Fruit fly (Drosophila melanogaster) whole organism, embryonic: ENCODE data around the gene Cyp6v1.

ENCODE experiments used
- Aef1 ChIP-seq: fragments of 200-800 bp; sonication (Bioruptor generic); IDR thresholded peaks from 3 replicates; pipeline ENCODE4 v1.3.6; 2022; ENCODE audit warnings: missing biosample characterization, missing genetic modification characterization
- Asciz ChIP-seq: fragments of 200-800 bp; sonication (Bioruptor generic); optimal IDR thresholded peaks from 2 replicates; lab custom pipeline; 2017; ENCODE audit warnings: missing biosample characterization, mild to moderate bottlenecking, missing genetic modification characterization, missing genetic modification reagents
- CG10267 ChIP-seq: fragments of 200-800 bp; sonication (Bioruptor generic); optimal IDR thresholded peaks from 2 replicates; lab custom pipeline; 2018; ENCODE audit warnings: missing biosample characterization, mild to moderate bottlenecking, missing genetic modification characterization, moderate library complexity
- CG12155 ChIP-seq: fragments of 200-800 bp; sonication (Bioruptor generic); optimal IDR thresholded peaks from 3 replicates; lab custom pipeline; 2016; ENCODE audit warnings: missing biosample characterization, missing genetic modification characterization
- CG12659 ChIP-seq: fragments of 200-800 bp; sonication (Bioruptor generic); optimal IDR thresholded peaks from 3 replicates; lab custom pipeline; 2017; ENCODE audit warnings: mild to moderate bottlenecking, missing biosample characterization, missing genetic modification reagents, missing genetic modification characterization
- CG14965 ChIP-seq: fragments of 200-800 bp; sonication (Bioruptor generic); optimal IDR thresholded peaks from 2 replicates; lab custom pipeline; 2016; ENCODE audit warnings: missing biosample characterization, missing genetic modification characterization, borderline replicate concordance
- CG15011 ChIP-seq: fragments of 200-800 bp; sonication (Bioruptor generic); optimal IDR thresholded peaks from 3 replicates; lab custom pipeline; 2018; ENCODE audit warnings: missing biosample characterization, mild to moderate bottlenecking, missing genetic modification characterization
- CG1602 ChIP-seq: fragments of 200-800 bp; sonication (Bioruptor generic); optimal IDR thresholded peaks from 3 replicates; lab custom pipeline; 2016; ENCODE audit warnings: missing biosample characterization, missing genetic modification characterization
- CG1792 ChIP-seq: fragments of 200-800 bp; sonication (Bioruptor generic); optimal IDR thresholded peaks from 2 replicates; lab custom pipeline; 2016; ENCODE audit warnings: missing biosample characterization, missing genetic modification characterization
- CG18011 ChIP-seq: fragments of 200-800 bp; sonication (Bioruptor generic); optimal IDR thresholded peaks from 2 replicates; lab custom pipeline; 2017; ENCODE audit warnings: missing biosample characterization, missing genetic modification characterization, mild to moderate bottlenecking, moderate library complexity, missing genotype
- CG2678 ChIP-seq: fragments of 200-800 bp; sonication (Bioruptor generic); optimal IDR thresholded peaks from 3 replicates; lab custom pipeline; 2019; ENCODE audit warnings: missing biosample characterization, mild to moderate bottlenecking, missing genetic modification characterization, moderate library complexity
- CG30403 ChIP-seq: fragments of 200-800 bp; sonication (Bioruptor generic); optimal IDR thresholded peaks from 3 replicates; lab custom pipeline; 2016; ENCODE audit warnings: missing biosample characterization, missing genetic modification characterization
- CG5180 ChIP-seq: fragments of 200-800 bp; sonication (Bioruptor generic); optimal IDR thresholded peaks from 3 replicates; lab custom pipeline; 2017; ENCODE audit warnings: missing biosample characterization, missing genetic modification characterization, mild to moderate bottlenecking, moderate library complexity, missing genetic modification reagents
- CG5245 ChIP-seq: fragments of 200-800 bp; sonication (Bioruptor generic); optimal IDR thresholded peaks from 3 replicates; lab custom pipeline; 2016; ENCODE audit warnings: missing biosample characterization, missing genetic modification characterization
- CG6791 ChIP-seq: fragments of 200-800 bp; sonication (Bioruptor generic); IDR thresholded peaks from 3 replicates; pipeline ENCODE4 v1.3.6; 2022; ENCODE audit warnings: missing biosample characterization, missing genetic modification characterization; ENCODE audit not compliant: partially characterized antibody
- CG6854 ChIP-seq: fragments of 200-800 bp; sonication (Bioruptor generic); optimal IDR thresholded peaks from 3 replicates; lab custom pipeline; 2017; ENCODE audit warnings: missing biosample characterization, mild to moderate bottlenecking, missing genetic modification characterization
- CG7372 ChIP-seq: fragments of 200-800 bp; sonication (Bioruptor generic); IDR thresholded peaks from 2 replicates; pipeline ENCODE4 v1.3.6; 2022; ENCODE audit warnings: missing biosample characterization, missing genetic modification characterization
- CG7556 ChIP-seq: fragments of 200-800 bp; sonication (Bioruptor generic); optimal IDR thresholded peaks from 2 replicates; lab custom pipeline; 2017; ENCODE audit warnings: missing biosample characterization, mild to moderate bottlenecking, missing genetic modification characterization
- Camta ChIP-seq: fragments of 200-800 bp; sonication (Bioruptor generic); optimal IDR thresholded peaks from 2 replicates; lab custom pipeline; 2016; ENCODE audit warnings: missing biosample characterization, missing genetic modification characterization
- Chrac-16 ChIP-seq: fragments of 200-800 bp; sonication (Bioruptor generic); optimal IDR thresholded peaks from 3 replicates; lab custom pipeline; 2016; ENCODE audit warnings: missing biosample characterization, missing genetic modification characterization
- CoRest ChIP-seq: fragments of 200-800 bp; sonication (Bioruptor generic); optimal IDR thresholded peaks from 3 replicates; lab custom pipeline; 2018; ENCODE audit warnings: missing biosample characterization, mild to moderate bottlenecking, missing genetic modification characterization, moderate library complexity
- E2f2 ChIP-seq: fragments of 200-800 bp; sonication (Bioruptor generic); IDR thresholded peaks from 2 replicates; pipeline ENCODE4 v1.3.6; 2022; ENCODE audit warnings: missing biosample characterization, missing genetic modification characterization
- Fer1 ChIP-seq: fragments of 200-800 bp; sonication (Bioruptor generic); optimal IDR thresholded peaks from 2 replicates; lab custom pipeline; 2017; ENCODE audit warnings: missing biosample characterization, mild to moderate bottlenecking, missing genetic modification characterization
- HHEX ChIP-seq: fragments of 200-800 bp; sonication (Bioruptor generic); optimal IDR thresholded peaks from 3 replicates; lab custom pipeline; 2017; ENCODE audit warnings: missing biosample characterization, mild to moderate bottlenecking, missing genetic modification characterization, missing genetic modification reagents
- HLH54F ChIP-seq: fragments of 200-800 bp; sonication (Bioruptor generic); optimal IDR thresholded peaks from 3 replicates; lab custom pipeline; 2016; ENCODE audit warnings: missing biosample characterization, missing genetic modification characterization
- Hr51 ChIP-seq, 2 experiments: fragments of 200-800 bp; sonication (Bioruptor generic); optimal IDR thresholded peaks; 2 replicates in 1 of 2; 3 replicates in 1 of 2; lab custom pipeline; 2016 to 2018; ENCODE audit warnings: missing biosample characterization in 2 of 2, missing genetic modification characterization in 2 of 2, mild to moderate bottlenecking in 1 of 2, moderate library complexity in 1 of 2
- Myb ChIP-seq: fragments of 200-800 bp; sonication (Bioruptor generic); optimal IDR thresholded peaks from 2 replicates; lab custom pipeline; 2016; ENCODE audit warnings: missing biosample characterization, missing genetic modification characterization
- NK7.1 ChIP-seq: fragments of 200-800 bp; sonication (Bioruptor generic); optimal IDR thresholded peaks from 3 replicates; lab custom pipeline; 2016; ENCODE audit warnings: missing biosample characterization, missing genetic modification characterization
- Oli ChIP-seq: fragments of 200-800 bp; sonication (Bioruptor generic); optimal IDR thresholded peaks from 2 replicates; lab custom pipeline; 2018; ENCODE audit warnings: missing biosample characterization, mild to moderate bottlenecking, missing genetic modification characterization, moderate library complexity
- Opbp ChIP-seq: fragments of 200-800 bp; sonication (Bioruptor generic); IDR thresholded peaks from 3 replicates; pipeline ENCODE4 v1.3.6; 2022; ENCODE audit warnings: missing biosample characterization, missing genetic modification characterization; ENCODE audit not compliant: partially characterized antibody
- Ptx1 ChIP-seq: fragments of 200-800 bp; sonication (Bioruptor generic); IDR thresholded peaks from 2 replicates; pipeline ENCODE4 v1.3.6; 2022; ENCODE audit warnings: missing biosample characterization, missing genetic modification characterization
- Ssrp ChIP-seq: fragments of 200-800 bp; sonication (Bioruptor generic); optimal IDR thresholded peaks from 2 replicates; lab custom pipeline; 2018; ENCODE audit warnings: missing biosample characterization, mild to moderate bottlenecking, missing genetic modification characterization, moderate library complexity
- Trl ChIP-seq, 3 experiments: fragments of >200 bp in 2 of 3; fragments of 200-800 bp in 1 of 3; sonication (Bioruptor generic) in 1 of 3; optimal IDR thresholded peaks; 2 replicates in 1 of 3; 3 replicates in 2 of 3; lab custom pipeline; 2016 to 2017; ENCODE audit warnings: missing biosample characterization in 1 of 3, missing genetic modification characterization in 1 of 3
- bsh ChIP-seq, 2 experiments: fragments of 200-800 bp; sonication (Bioruptor generic); optimal IDR thresholded peaks; 2 replicates each; lab custom pipeline; 2017 to 2018; ENCODE audit warnings: mild to moderate bottlenecking in 2 of 2, missing biosample characterization in 2 of 2, missing genetic modification characterization in 2 of 2, moderate library complexity in 1 of 2
- en ChIP-seq: fragments of 200-800 bp; sonication (Bioruptor generic); optimal IDR thresholded peaks from 2 replicates; lab custom pipeline; 2016; ENCODE audit warnings: missing biosample characterization, missing genetic modification characterization
- eyg ChIP-seq: fragments of 200-800 bp; sonication (Bioruptor generic); optimal IDR thresholded peaks from 3 replicates; lab custom pipeline; 2016; ENCODE audit warnings: missing biosample characterization, missing genetic modification characterization
- grn ChIP-seq: fragments of 200-800 bp; sonication (Bioruptor generic); optimal IDR thresholded peaks from 3 replicates; lab custom pipeline; 2017; ENCODE audit warnings: missing biosample characterization, missing genetic modification characterization
- ind ChIP-seq: fragments of 200-800 bp; sonication (Bioruptor generic); optimal IDR thresholded peaks from 3 replicates; lab custom pipeline; 2016; ENCODE audit warnings: missing biosample characterization, missing genetic modification characterization
- lmd ChIP-seq: fragments of 200-800 bp; sonication (Bioruptor generic); IDR thresholded peaks from 2 replicates; pipeline ENCODE4 v1.3.6; 2022; ENCODE audit warnings: missing biosample characterization, missing genetic modification characterization
- lola ChIP-seq, 3 experiments: fragments of >200 bp in 2 of 3; fragments of 200-800 bp in 1 of 3; sonication (Bioruptor generic) in 1 of 3; optimal IDR thresholded peaks; 2 replicates each; lab custom pipeline; 2017 to 2019; ENCODE audit warnings: missing biosample characterization in 3 of 3, missing genetic modification characterization in 3 of 3, mild to moderate bottlenecking in 1 of 3, moderate library complexity in 1 of 3
- luna ChIP-seq: fragments of 200-800 bp; sonication (Bioruptor generic); optimal IDR thresholded peaks from 2 replicates; lab custom pipeline; 2016; ENCODE audit warnings: missing biosample characterization, missing genetic modification characterization
- nmo ChIP-seq: fragments of 200-800 bp; sonication (Bioruptor generic); optimal IDR thresholded peaks from 2 replicates; lab custom pipeline; 2018; ENCODE audit warnings: missing biosample characterization, mild to moderate bottlenecking, missing genetic modification characterization, moderate library complexity
- pnt ChIP-seq: fragments of 200-800 bp; sonication (Bioruptor generic); optimal IDR thresholded peaks from 3 replicates; lab custom pipeline; 2016; ENCODE audit warnings: missing biosample characterization, missing genetic modification characterization
- ro ChIP-seq: fragments of 200-800 bp; sonication (Bioruptor generic); IDR thresholded peaks from 2 replicates; pipeline ENCODE4 v1.3.6; 2022; ENCODE audit warnings: missing biosample characterization, missing genetic modification characterization
- tap ChIP-seq: fragments of 200-800 bp; optimal IDR thresholded peaks from 3 replicates; lab custom pipeline; 2019; ENCODE audit warnings: missing biosample characterization, mild to moderate bottlenecking, missing genetic modification characterization, moderate library complexity
- tin ChIP-seq: fragments of 200-800 bp; sonication (Bioruptor generic); optimal IDR thresholded peaks from 3 replicates; lab custom pipeline; 2016; ENCODE audit warnings: missing biosample characterization, missing genetic modification characterization
- zen ChIP-seq: fragments of 200-800 bp; sonication (Bioruptor generic); optimal IDR thresholded peaks from 3 replicates; lab custom pipeline; 2018; ENCODE audit warnings: missing biosample characterization, mild to moderate bottlenecking, missing genetic modification characterization, moderate library complexity
- zfh1 ChIP-seq: fragments of 200-800 bp; sonication (Bioruptor generic); IDR thresholded peaks from 3 replicates; pipeline ENCODE4 v1.3.6; 2022; ENCODE audit warnings: missing biosample characterization, missing genetic modification characterization
- zfh2 ChIP-seq: fragments of 200-800 bp; sonication (Bioruptor generic); optimal IDR thresholded peaks from 2 replicates; lab custom pipeline; 2016; ENCODE audit warnings: missing biosample characterization, missing genetic modification characterization

Cyp6v1 gene

dm6 chrX:20631160-20631559 lies 25.8 kb upstream of the Cyp6v1 start (continued):
- no peak for TF ChIP-seq luna (GFP tag; lab: Kevin White, UChicago)
- TF ChIP-seq bsh (GFP tag; optimal IDR thresholded peaks at IDR 0.05; lab: Kevin White, UChicago) = peak in 1 of 2 experiments; percentile 30
- peak; percentile 58 for TF ChIP-seq CG30403
- peak; percentile 18 for TF ChIP-seq tin
- TF ChIP-seq Myb (GFP tag; lab: Kevin White, UChicago) = peak; percentile 19
- TF ChIP-seq zfh1 = 0 out of 3 replicates have a peak, but pooled peaks have one; percentile 33
- TF ChIP-seq eyg (GFP tag; lab: Kevin White, UChicago) = no peak
- no peak for TF ChIP-seq Trl (optimal IDR thresholded peaks at IDR 0.05; lab: Kevin White, UChicago)
- TF ChIP-seq Trl (GFP tag; optimal IDR thresholded peaks at IDR 0.05; lab: Kevin White, UChicago) = peak; percentile 28
- TF ChIP-seq lmd (GFP tag; lab: Robert Waterston, UW) = peak; percentile 43
- peak; percentile 6 for TF ChIP-seq tap (tag; lab: Kevin White, UChicago)
- TF ChIP-seq Ptx1 (GFP tag; lab: Robert Waterston, UW) = peak; percentile 35
- no peak for TF ChIP-seq zen
- TF ChIP-seq CG5245 (GFP tag; lab: Kevin White, UChicago) = peak; percentile 41
- no peak for TF ChIP-seq grn (GFP tag; lab: Kevin White, UChicago)
- peak; percentile 40 for TF ChIP-seq CG12659 (GFP tag; lab: Kevin White, UChicago)
- TF ChIP-seq CG12155 = no peak
- TF ChIP-seq HLH54F = peak; percentile 14
- peak; percentile 24; the same call in 1 of the 3 replicates for TF ChIP-seq Aef1
- TF ChIP-seq Camta (GFP tag; lab: Kevin White, UChicago) = peak; percentile 6
- TF ChIP-seq CG18011 (GFP tag; lab: Kevin White, UChicago) = no peak
- TF ChIP-seq CG7372 (GFP tag; lab: Robert Waterston, UW) = no peak
- peak in 1 of 3 experiments; percentile 9 for TF ChIP-seq lola (GFP tag; optimal IDR thresholded peaks at IDR 0.05; lab: Kevin White, UChicago)
- peak; percentile 14 for TF ChIP-seq Chrac-16 (GFP tag; lab: Kevin White, UChicago)
- no peak for TF ChIP-seq CG14965 (GFP tag; lab: Kevin White, UChicago)
- peak; percentile 16 for TF ChIP-seq CG6854 (GFP tag; lab: Kevin White, UChicago)
- peak; percentile 47 for TF ChIP-seq Asciz
- no peak for TF ChIP-seq Opbp (GFP tag; lab: Robert Waterston, UW)
- TF ChIP-seq pnt (GFP tag; lab: Kevin White, UChicago) = peak; percentile 36
- peak; percentile 4 for TF ChIP-seq NK7.1 (GFP tag; lab: Kevin White, UChicago)
- TF ChIP-seq CG1602 = peak; percentile 30
- TF ChIP-seq ro (GFP tag; lab: Robert Waterston, UW) = no peak
- TF ChIP-seq Hr51 (GFP tag; optimal IDR thresholded peaks at IDR 0.05; lab: Kevin White, UChicago) = peak in 1 of 2 experiments; percentile 61
- TF ChIP-seq CG2678 = peak; percentile 82
- peak; percentile 19 for TF ChIP-seq CG5180 (GFP tag; lab: Kevin White, UChicago)
- peak; percentile 53 for TF ChIP-seq HHEX (GFP tag; lab: Kevin White, UChicago)
- TF ChIP-seq CG6791 (GFP tag; lab: Robert Waterston, UW) = no peak
- peak; percentile 31 for TF ChIP-seq CG1792
- TF ChIP-seq Oli (tag; lab: Kevin White, UChicago) = peak; percentile 64
- TF ChIP-seq nmo = peak; percentile 59
- TF ChIP-seq CG7556 (GFP tag; lab: Kevin White, UChicago) = peak; percentile 70
- TF ChIP-seq zfh2 = peak; percentile 13
- peak; percentile 17 for TF ChIP-seq en (GFP tag; lab: Kevin White, UChicago)
- TF ChIP-seq CoRest = peak; percentile 68
- TF ChIP-seq E2f2 (GFP tag; lab: Robert Waterston, UW) = peak; percentile 37
- peak; percentile 27 for TF ChIP-seq CG15011 (GFP tag; lab: Kevin White, UChicago)
- TF ChIP-seq CG10267 (tag; lab: Kevin White, UChicago) = peak; percentile 50
- no peak for TF ChIP-seq Fer1 (GFP tag; lab: Kevin White, UChicago)
- TF ChIP-seq Ssrp = peak; percentile 58
- peak; percentile 51 for TF ChIP-seq ind (GFP tag; lab: Kevin White, UChicago)
